Worm (Caenorhabditis elegans) whole organism, L3 larva: ENCODE data around the gene srd-17.

Experiments
- R02D3.7 ChIP-seq: fragments of 150-350 bp; optimal IDR thresholded peaks from 2 replicates; lab custom pipeline; 2014; ENCODE audit warnings: missing biosample characterization, missing genetic modification characterization
- aly-2 ChIP-seq: fragments of 150-350 bp; optimal IDR thresholded peaks from 2 replicates; lab custom pipeline; 2014; ENCODE audit warnings: missing biosample characterization, missing genetic modification characterization
- ama-1 ChIP-seq: fragments of 150-350 bp; optimal IDR thresholded peaks from 2 replicates; lab custom pipeline; 2018
- ceh-16 ChIP-seq: sonication (generic microtip); optimal IDR thresholded peaks from 2 replicates; lab custom pipeline; 2017; ENCODE audit warnings: missing biosample characterization, missing genetic modification characterization
- ceh-28 ChIP-seq: fragments of 150-350 bp; optimal IDR thresholded peaks from 2 replicates; lab custom pipeline; 2014; ENCODE audit warnings: missing biosample characterization, missing genetic modification reagents, missing genetic modification characterization
- ceh-82 ChIP-seq: fragments of 150-350 bp; optimal IDR thresholded peaks from 2 replicates; lab custom pipeline; 2014; ENCODE audit warnings: missing biosample characterization, missing genetic modification characterization
- ceh-9 ChIP-seq: sonication (generic microtip); optimal IDR thresholded peaks from 2 replicates; lab custom pipeline; 2018; ENCODE audit warnings: missing biosample characterization, missing genetic modification characterization
- egl-27 ChIP-seq: sonication (generic microtip); optimal IDR thresholded peaks from 4 replicates; lab custom pipeline; 2017; ENCODE audit warnings: missing biosample characterization, missing genetic modification reagents, missing genetic modification characterization
- elt-2 ChIP-seq: sonication (generic microtip); optimal IDR thresholded peaks from 2 replicates; lab custom pipeline; 2016; ENCODE audit warnings: missing genetic modification reagents, mild to moderate bottlenecking, missing genetic modification characterization, missing compliant biosample characterization
- eor-1 ChIP-seq, 2 experiments: fragments of 150-350 bp; optimal IDR thresholded peaks; 2 replicates each; lab custom pipeline; 2014 to 2018; ENCODE audit warnings: missing biosample characterization in 2 of 2, missing genetic modification characterization in 2 of 2
- fkh-10 ChIP-seq: sonication (generic microtip); optimal IDR thresholded peaks from 2 replicates; lab custom pipeline; 2017; ENCODE audit warnings: missing biosample characterization, missing genetic modification reagents, missing genetic modification characterization
- fkh-2 ChIP-seq: fragments of 150-350 bp; optimal IDR thresholded peaks from 2 replicates; lab custom pipeline; 2014; ENCODE audit warnings: missing biosample characterization, missing genetic modification reagents, missing genetic modification characterization
- hmg-11 ChIP-seq: sonication (generic microtip); optimal IDR thresholded peaks from 2 replicates; lab custom pipeline; 2016; ENCODE audit warnings: missing genetic modification characterization, missing compliant biosample characterization
- jun-1 ChIP-seq: fragments of 150-350 bp; optimal IDR thresholded peaks from 2 replicates; lab custom pipeline; 2014; ENCODE audit warnings: missing biosample characterization, missing genetic modification reagents, missing genetic modification characterization
- lin-15B ChIP-seq: fragments of 150-350 bp; optimal IDR thresholded peaks from 2 replicates; lab custom pipeline; 2014; ENCODE audit warnings: missing biosample characterization, missing genetic modification characterization
- lin-39 ChIP-seq: fragments of 150-350 bp; optimal IDR thresholded peaks from 2 replicates; lab custom pipeline; 2018; ENCODE audit warnings: missing biosample characterization, missing genetic modification reagents, missing genetic modification characterization
- lsy-12 ChIP-seq: sonication (generic microtip); optimal IDR thresholded peaks from 2 replicates; lab custom pipeline; 2016; ENCODE audit warnings: mild to moderate bottlenecking, missing genetic modification characterization, missing compliant biosample characterization
- mdl-1 ChIP-seq: fragments of 150-350 bp; optimal IDR thresholded peaks from 2 replicates; lab custom pipeline; 2014; ENCODE audit warnings: missing biosample characterization, missing genetic modification characterization
- mml-1 ChIP-seq: fragments of 150-350 bp; sonication (generic microtip); optimal IDR thresholded peaks from 3 replicates; lab custom pipeline; 2014; ENCODE audit warnings: missing biosample characterization, missing genetic modification characterization
- nfya-1 ChIP-seq: sonication (generic microtip); optimal IDR thresholded peaks from 2 replicates; lab custom pipeline; 2017; ENCODE audit warnings: missing genetic modification characterization, mild to moderate bottlenecking, missing compliant biosample characterization, antibody characterized with exemption, moderate library complexity; ENCODE audit not compliant: insufficient read depth
- nhr-11 ChIP-seq: fragments of 150-350 bp; optimal IDR thresholded peaks from 2 replicates; lab custom pipeline; 2014; ENCODE audit warnings: missing biosample characterization, missing genetic modification characterization
- nhr-12 ChIP-seq: fragments of 150-350 bp; optimal IDR thresholded peaks from 2 replicates; lab custom pipeline; 2014; ENCODE audit warnings: missing biosample characterization, missing genetic modification characterization
- nhr-23 ChIP-seq: fragments of 150-350 bp; optimal IDR thresholded peaks from 2 replicates; lab custom pipeline; 2014; ENCODE audit warnings: missing biosample characterization, missing genetic modification reagents, missing genetic modification characterization
- nhr-237 ChIP-seq: fragments of 150-350 bp; optimal IDR thresholded peaks from 2 replicates; lab custom pipeline; 2014; ENCODE audit warnings: missing biosample characterization, missing genetic modification characterization
- nhr-25 ChIP-seq: sonication (generic microtip); optimal IDR thresholded peaks from 2 replicates; lab custom pipeline; 2017; ENCODE audit warnings: missing biosample characterization, missing genetic modification characterization
- nhr-43 ChIP-seq: sonication (generic microtip); optimal IDR thresholded peaks from 2 replicates; lab custom pipeline; 2016; ENCODE audit warnings: mild to moderate bottlenecking, missing genetic modification characterization, missing compliant biosample characterization; ENCODE audit not compliant: poor library complexity, severe bottlenecking
- nhr-76 ChIP-seq: fragments of 150-350 bp; sonication (generic microtip); optimal IDR thresholded peaks from 5 replicates; lab custom pipeline; 2014; ENCODE audit warnings: missing biosample characterization, missing genetic modification characterization
- nhr-77 ChIP-seq: fragments of 150-350 bp; optimal IDR thresholded peaks from 2 replicates; lab custom pipeline; 2014; ENCODE audit warnings: missing biosample characterization, missing genetic modification characterization
- pha-4 ChIP-seq: fragments of 150-350 bp; optimal IDR thresholded peaks from 2 replicates; lab custom pipeline; 2014; ENCODE audit warnings: missing biosample characterization, missing genetic modification reagents, missing genetic modification characterization
- pqm-1 ChIP-seq: fragments of 150-350 bp; optimal IDR thresholded peaks from 2 replicates; lab custom pipeline; 2017; ENCODE audit warnings: missing biosample characterization, missing genetic modification characterization, inconsistent platforms
- sea-2 ChIP-seq: fragments of 150-350 bp; sonication (generic microtip); optimal IDR thresholded peaks from 4 replicates; lab custom pipeline; 2014; ENCODE audit warnings: missing biosample characterization, missing genetic modification reagents, missing genetic modification characterization
- skn-1 ChIP-seq: fragments of 150-350 bp; optimal IDR thresholded peaks from 2 replicates; lab custom pipeline; 2014; ENCODE audit warnings: missing biosample characterization, missing genetic modification characterization
- snpc-4 ChIP-seq: fragments of 150-350 bp; optimal IDR thresholded peaks from 2 replicates; lab custom pipeline; 2014; ENCODE audit warnings: missing biosample characterization, missing genetic modification characterization
- tbx-2 ChIP-seq: sonication (generic microtip); optimal IDR thresholded peaks from 2 replicates; lab custom pipeline; 2016; ENCODE audit warnings: mild to moderate bottlenecking, missing genetic modification characterization, missing compliant biosample characterization
- unc-39 ChIP-seq: sonication (generic microtip); optimal IDR thresholded peaks from 4 replicates; lab custom pipeline; 2017; ENCODE audit warnings: missing biosample characterization, missing genetic modification characterization
- unc-62 ChIP-seq: fragments of 150-350 bp; sonication (generic microtip); optimal IDR thresholded peaks from 4 replicates; lab custom pipeline; 2014; ENCODE audit warnings: missing biosample characterization, missing genetic modification reagents, missing genetic modification characterization
- zag-1 ChIP-seq: fragments of 150-350 bp; optimal IDR thresholded peaks from 2 replicates; lab custom pipeline; 2014; ENCODE audit warnings: missing biosample characterization, missing genetic modification characterization
- ztf-11 ChIP-seq: fragments of 150-350 bp; optimal IDR thresholded peaks from 2 replicates; lab custom pipeline; 2014; ENCODE audit warnings: missing biosample characterization, missing genetic modification characterization
- ztf-4 ChIP-seq: fragments of 150-350 bp; optimal IDR thresholded peaks from 2 replicates; lab custom pipeline; 2014; ENCODE audit warnings: missing biosample characterization, missing genetic modification characterization

Gene srd-17

DNA sequence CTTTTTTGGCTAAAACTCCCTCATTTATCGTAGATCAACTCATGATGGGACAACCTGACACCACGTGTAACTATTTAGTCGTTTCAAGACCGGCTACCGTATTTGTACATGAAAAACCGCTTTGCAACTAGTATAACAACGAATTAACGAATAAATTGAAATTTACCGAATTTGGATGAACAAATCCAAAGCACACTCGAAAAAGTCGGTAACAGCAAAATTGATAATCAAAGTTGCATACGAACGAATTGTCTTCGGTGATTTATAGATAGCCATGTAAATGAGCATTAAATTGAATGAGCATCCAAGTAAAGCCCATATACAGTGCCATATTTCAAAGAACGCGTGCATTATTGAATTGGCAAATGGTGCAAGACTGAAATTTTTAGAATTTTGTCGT is at the start of gene srd-17:
Gene srd-17, minus strand, starts transcription at position 351 of the 400 bp plus-strand sequence.
- TF ChIP-seq nhr-11 (tag; lab: Kevin White, UChicago) (no peak), fkh-2 (no peak), sea-2 (no peak), jun-1 (tag; lab: Kevin White, UChicago) (no peak), lin-39 (tag; lab: Kevin White, UChicago) (no peak), ztf-4 (tag; lab: Kevin White, UChicago) (no peak), ceh-82 (no peak), unc-62 (no peak), nhr-76 (no peak), egl-27 (tag; lab: Kevin White, UChicago) (no peak), hmg-11 (no peak), elt-2 (tag; lab: Kevin White, UChicago) (no peak), nhr-237 (tag; lab: Kevin White, UChicago) (no peak), tbx-2 (tag; lab: Kevin White, UChicago) (no peak), ama-1 (lab: Kevin White, UChicago) (no peak), aly-2 (tag; lab: Kevin White, UChicago) (no peak)

DNA sequence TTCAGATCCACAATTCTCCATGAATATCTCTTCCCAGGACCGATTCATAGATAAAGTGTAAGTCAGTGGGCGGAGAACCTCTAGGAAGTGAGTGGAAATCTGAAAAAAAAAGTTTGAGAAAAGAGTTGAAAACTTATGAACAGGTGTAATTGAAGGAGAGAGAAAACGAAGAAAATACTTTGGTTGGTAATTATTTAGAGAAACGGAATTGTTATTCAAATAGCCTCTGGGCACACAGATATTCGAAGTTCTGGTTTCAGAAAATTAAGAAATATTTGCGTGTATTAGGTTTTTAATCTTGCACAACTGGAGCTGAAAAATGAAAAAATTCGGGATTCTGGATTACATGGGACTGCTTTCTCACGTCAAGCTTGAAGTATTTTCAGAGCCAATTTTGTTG is 47.3 kb upstream of the srd-17 start, which contains the start of gene T10G3.2:
Gene T10G3.2, minus strand, starts transcription at position 101 of the 400 bp plus-strand sequence.
- no peak for TF ChIP-seq nfya-1 (tag; lab: Kevin White, UChicago)
- TF ChIP-seq mml-1 (tag; lab: Kevin White, UChicago), result no peak
- TF ChIP-seq pqm-1, result no peak
- TF ChIP-seq mdl-1, result no peak
- no peak for TF ChIP-seq ama-1 (lab: Kevin White, UChicago)
- TF ChIP-seq nhr-12 (tag; lab: Kevin White, UChicago), result no peak
- no peak for TF ChIP-seq eor-1 (tag; optimal IDR thresholded peaks at IDR 0.05; lab: Kevin White, UChicago)
- TF ChIP-seq nhr-43 (tag; lab: Kevin White, UChicago), result no peak

DNA sequence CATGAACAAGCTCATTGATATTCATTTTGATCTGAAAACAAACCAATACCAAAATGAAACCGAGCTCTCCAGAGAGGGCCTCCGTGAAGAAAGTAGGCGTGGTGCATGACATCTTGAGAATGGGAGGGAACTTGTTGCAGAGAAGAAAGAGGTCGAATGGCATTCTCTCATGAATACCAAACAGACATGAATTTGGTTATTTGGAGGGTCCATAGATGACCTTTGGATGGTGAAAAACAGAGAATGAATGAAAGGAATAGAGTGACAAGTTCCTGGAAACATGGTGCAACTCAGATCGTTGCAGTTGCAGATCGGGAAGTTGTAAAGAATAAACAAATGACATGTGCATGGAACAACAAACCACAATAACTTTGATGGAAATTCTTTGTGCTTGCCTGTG is 43.8 kb upstream of the srd-17 start, which contains the start of gene T10G3.8:
Gene T10G3.8, minus strand, starts transcription at position 101 of the 400 bp plus-strand sequence.
- TF ChIP-seq nhr-77 (no peak), skn-1 (no peak), nhr-237 (tag; lab: Kevin White, UChicago) (no peak), ceh-9 (tag; lab: Kevin White, UChicago) (no peak)

DNA sequence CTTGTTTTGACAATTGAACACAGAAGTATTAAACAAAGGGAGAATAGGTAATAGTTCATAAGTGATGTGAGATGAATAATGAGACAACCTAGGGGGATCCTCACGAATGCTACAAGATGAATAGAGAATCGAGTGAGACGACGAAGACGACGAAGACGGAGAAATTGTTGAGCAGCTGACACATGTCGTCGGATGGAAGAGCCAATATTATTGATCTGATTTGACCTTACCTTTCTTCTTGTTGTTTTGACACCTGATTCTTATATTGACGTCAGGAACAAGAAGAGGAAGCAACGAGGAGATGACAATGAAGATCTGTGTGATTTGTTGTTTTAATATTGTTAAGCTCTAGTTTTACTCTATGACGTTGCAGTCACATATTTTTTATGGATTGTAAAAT is 41.0 kb upstream of the srd-17 start, which contains the start of gene T10G3.1:
Gene T10G3.1, minus strand, starts transcription at position 213 of the 400 bp plus-strand sequence.
- TF ChIP-seq ceh-16 (tag; lab: Kevin White, UChicago) (no peak), sea-2 (no peak), nhr-23 (tag; lab: Kevin White, UChicago) (no peak), mdl-1 (no peak), egl-27 (tag; lab: Kevin White, UChicago) (no peak), skn-1 (no peak), nfya-1 (tag; lab: Kevin White, UChicago) (no peak), nhr-43 (tag; lab: Kevin White, UChicago) (no peak), pqm-1 (no peak)

DNA sequence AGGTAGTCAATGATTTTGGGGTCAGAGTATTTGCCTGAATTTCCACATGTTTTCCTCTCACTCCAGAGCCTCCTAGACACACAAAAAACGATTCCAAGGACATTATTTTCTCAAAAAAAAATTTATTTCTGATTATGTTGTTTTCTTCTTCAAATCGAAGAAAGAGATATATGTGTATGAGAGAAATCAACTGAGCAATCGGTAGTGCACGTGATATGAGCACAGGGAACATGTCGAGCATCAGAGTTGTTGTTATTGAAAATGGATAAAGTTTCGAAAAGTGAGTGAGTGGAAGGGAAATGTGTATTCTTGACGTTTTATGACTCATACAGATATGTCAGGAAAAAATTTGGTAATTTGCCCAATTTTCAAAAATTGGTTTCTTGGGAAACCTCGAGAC is 39.5 kb upstream of the srd-17 start:
- TF ChIP-seq nfya-1 (tag; lab: Kevin White, UChicago) (peak; percentile 8), ztf-11 (tag; lab: Kevin White, UChicago) (no peak)

DNA sequence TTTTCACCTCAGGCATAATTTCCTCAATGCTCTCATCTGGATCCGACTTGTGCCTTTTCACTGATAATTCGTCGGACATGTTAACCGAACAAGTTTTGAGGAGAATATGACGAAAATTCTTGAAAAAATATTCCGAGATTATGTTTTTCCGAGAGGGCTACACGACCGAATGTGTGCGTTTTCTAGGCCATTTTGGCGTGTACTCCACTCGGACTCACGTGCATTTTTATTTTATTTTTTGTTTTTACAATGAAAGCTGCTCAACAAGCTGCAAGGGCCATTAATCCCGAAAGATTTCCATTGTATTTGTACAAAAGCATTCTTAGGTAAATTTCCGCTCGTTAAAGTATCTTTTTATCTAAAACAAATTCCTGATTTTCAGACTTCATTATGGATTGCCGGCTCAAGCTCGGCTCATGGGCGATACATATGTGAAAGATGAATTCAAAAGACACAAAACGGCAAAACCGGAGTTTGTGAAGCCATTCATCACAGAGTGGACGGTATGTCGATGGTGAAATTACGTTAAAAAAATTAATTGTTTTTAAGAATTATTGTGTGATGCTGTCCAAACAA is 35.8 kb upstream of the srd-17 start, which contains the start of the genes F25H9.6 and F25H9.7:
Gene F25H9.6, minus strand, starts transcription at position 172 of the 576 bp plus-strand sequence.
Gene F25H9.7, plus strand, starts transcription at position 187 of the 576 bp plus-strand sequence.
- TF ChIP-seq snpc-4 (peak; percentile 72), lsy-12 (tag; lab: Kevin White, UChicago) (peak; percentile 87), nhr-77 (peak; percentile 27), tbx-2 (tag; lab: Kevin White, UChicago) (peak; percentile 39), nhr-25 (tag; lab: Kevin White, UChicago) (peak; percentile 48), lin-39 (tag; lab: Kevin White, UChicago) (peak; percentile 49), nhr-43 (tag; lab: Kevin White, UChicago) (peak; percentile 95), nhr-76 (no peak), zag-1 (no peak), unc-39 (tag; lab: Kevin White, UChicago) (no peak), elt-2 (tag; lab: Kevin White, UChicago) (peak; percentile 47), nfya-1 (tag; lab: Kevin White, UChicago) (peak; percentile 77), nhr-23 (tag; lab: Kevin White, UChicago) (peak; percentile 56), egl-27 (tag; lab: Kevin White, UChicago) (peak; percentile 18), skn-1 (peak; percentile 48), ceh-28 (peak; percentile 9), fkh-10 (GFP tag; lab: Kevin White, UChicago) (no peak), eor-1 (tag; optimal IDR thresholded peaks at IDR 0.05; lab: Kevin White, UChicago) (no peak), R02D3.7 (tag; lab: Kevin White, UChicago) (peak; percentile 52), pqm-1 (peak; percentile 60), jun-1 (tag; lab: Kevin White, UChicago) (peak; percentile 54), mdl-1 (peak; percentile 78), pha-4 (tag; lab: Kevin White, UChicago) (no peak), lin-15B (peak; percentile 76), hmg-11 (peak; percentile 83)
